Fruit fly (Drosophila melanogaster) whole organism, embryonic: ENCODE data around the gene BCL7-like.

ENCODE experiments used
- CG10979 ChIP-seq: fragments of 200-800 bp; sonication (Bioruptor generic); optimal IDR thresholded peaks from 2 replicates; lab custom pipeline; 2018; ENCODE audit warnings: missing biosample characterization, mild to moderate bottlenecking, missing genetic modification characterization, moderate library complexity
- CG11696 ChIP-seq: fragments of 200-800 bp; sonication (Bioruptor generic); IDR thresholded peaks from 2 replicates; pipeline ENCODE4 v1.3.6; 2022; ENCODE audit warnings: missing biosample characterization, missing genetic modification characterization
- CG12104 ChIP-seq: fragments of 200-800 bp; sonication (Bioruptor generic); optimal IDR thresholded peaks from 3 replicates; lab custom pipeline; 2016; ENCODE audit warnings: missing biosample characterization, missing genetic modification characterization
- CG12942 ChIP-seq: fragments of 200-800 bp; sonication (Bioruptor generic); optimal IDR thresholded peaks from 3 replicates; lab custom pipeline; 2016; ENCODE audit warnings: missing biosample characterization, missing genetic modification characterization
- CG13123 ChIP-seq: fragments of 200-800 bp; sonication (Bioruptor generic); optimal IDR thresholded peaks from 2 replicates; lab custom pipeline; 2016; ENCODE audit warnings: missing biosample characterization, missing genetic modification characterization
- CG14441 ChIP-seq: fragments of 200-800 bp; sonication (Bioruptor generic); IDR thresholded peaks from 2 replicates; pipeline ENCODE4 v1.3.6; 2022; ENCODE audit warnings: missing biosample characterization, missing genetic modification characterization
- CG17359 ChIP-seq: fragments of 200-800 bp; sonication (Bioruptor generic); optimal IDR thresholded peaks from 3 replicates; lab custom pipeline; 2018; ENCODE audit warnings: missing biosample characterization, mild to moderate bottlenecking, missing genetic modification characterization, moderate library complexity
- CG17385 ChIP-seq: fragments of 200-800 bp; sonication (Bioruptor generic); optimal IDR thresholded peaks from 3 replicates; lab custom pipeline; 2018; ENCODE audit warnings: missing biosample characterization, mild to moderate bottlenecking, missing genetic modification characterization
- CG17568 ChIP-seq: fragments of 200-800 bp; sonication (Bioruptor generic); optimal IDR thresholded peaks from 2 replicates; lab custom pipeline; 2018; ENCODE audit warnings: missing biosample characterization, mild to moderate bottlenecking, missing genetic modification characterization, moderate library complexity
- CG2712 ChIP-seq: fragments of 200-800 bp; optimal IDR thresholded peaks from 3 replicates; lab custom pipeline; 2019; ENCODE audit warnings: missing biosample characterization, mild to moderate bottlenecking, missing genetic modification characterization, moderate library complexity
- CG2889 ChIP-seq: fragments of 200-800 bp; sonication (Bioruptor generic); IDR thresholded peaks from 3 replicates; pipeline ENCODE4 v1.3.6; 2022; ENCODE audit warnings: missing biosample characterization, missing genetic modification characterization
- CG30020 ChIP-seq: fragments of 200-800 bp; optimal IDR thresholded peaks from 2 replicates; lab custom pipeline; 2019; ENCODE audit warnings: missing biosample characterization, mild to moderate bottlenecking, missing genetic modification characterization, moderate library complexity
- CG3065 ChIP-seq: fragments of 200-800 bp; sonication (Bioruptor generic); optimal IDR thresholded peaks from 2 replicates; lab custom pipeline; 2016; ENCODE audit warnings: missing biosample characterization, missing genetic modification characterization
- CG3163 ChIP-seq: fragments of 200-800 bp; sonication (Bioruptor generic); optimal IDR thresholded peaks from 3 replicates; lab custom pipeline; 2016; ENCODE audit warnings: missing biosample characterization, missing genetic modification characterization
- CG3281 ChIP-seq: fragments of 200-800 bp; sonication (Bioruptor generic); optimal IDR thresholded peaks from 3 replicates; lab custom pipeline; 2017; ENCODE audit warnings: missing biosample characterization, mild to moderate bottlenecking, missing genetic modification characterization
- CG3995 ChIP-seq: fragments of 200-800 bp; sonication (Bioruptor generic); optimal IDR thresholded peaks from 3 replicates; lab custom pipeline; 2016; ENCODE audit warnings: missing biosample characterization, missing genetic modification characterization
- CG6175 ChIP-seq: fragments of 200-800 bp; sonication (Bioruptor generic); IDR thresholded peaks from 3 replicates; pipeline ENCODE4 v1.3.6; 2022; ENCODE audit warnings: missing biosample characterization, missing genetic modification characterization
- CG6272 ChIP-seq: fragments of 200-800 bp; sonication (Bioruptor generic); IDR thresholded peaks from 2 replicates; pipeline ENCODE4 v1.3.6; 2022; ENCODE audit warnings: missing biosample characterization, missing genetic modification characterization
- CG6683 ChIP-seq: fragments of 200-800 bp; sonication (Bioruptor generic); optimal IDR thresholded peaks from 2 replicates; lab custom pipeline; 2017; ENCODE audit warnings: missing biosample characterization, mild to moderate bottlenecking, missing genetic modification characterization, missing genetic modification reagents
- CG8290 ChIP-seq, 3 experiments: fragments of 200-800 bp; sonication (Bioruptor generic); optimal IDR thresholded peaks; 2 replicates each; lab custom pipeline; 2016 to 2019; ENCODE audit warnings: missing biosample characterization in 3 of 3, missing genetic modification characterization in 3 of 3, mild to moderate bottlenecking in 2 of 3, moderate library complexity in 1 of 3
- CG8765 ChIP-seq: fragments of 200-800 bp; sonication (Bioruptor generic); IDR thresholded peaks from 2 replicates; pipeline ENCODE4 v1.3.6; 2022; ENCODE audit warnings: missing biosample characterization, missing genetic modification characterization
- Dad ChIP-seq: fragments of 200-800 bp; sonication (Bioruptor generic); optimal IDR thresholded peaks from 3 replicates; lab custom pipeline; 2016; ENCODE audit warnings: missing biosample characterization, missing genetic modification characterization
- Dref ChIP-seq: fragments of 200-800 bp; sonication (Bioruptor generic); IDR thresholded peaks from 2 replicates; pipeline ENCODE4 v1.3.6; 2022; ENCODE audit warnings: missing biosample characterization, missing genetic modification characterization
- Gug ChIP-seq: fragments of 200-800 bp; sonication (Bioruptor generic); IDR thresholded peaks from 4 replicates; pipeline ENCODE4 v1.3.6; 2022; ENCODE audit warnings: missing biosample characterization, missing genetic modification characterization
- HmgZ ChIP-seq: fragments of 200-800 bp; sonication (Bioruptor generic); optimal IDR thresholded peaks from 2 replicates; lab custom pipeline; 2018; ENCODE audit warnings: missing biosample characterization, mild to moderate bottlenecking, missing genetic modification characterization
- Meics ChIP-seq: fragments of 200-800 bp; sonication (Bioruptor generic); optimal IDR thresholded peaks from 2 replicates; lab custom pipeline; 2017; ENCODE audit warnings: missing biosample characterization, mild to moderate bottlenecking, missing genetic modification characterization
- Nf-YA ChIP-seq: fragments of 200-800 bp; sonication (Bioruptor generic); IDR thresholded peaks from 2 replicates; pipeline ENCODE4 v1.3.6; 2022; ENCODE audit warnings: missing biosample characterization, missing genetic modification characterization
- Oli ChIP-seq: fragments of 200-800 bp; sonication (Bioruptor generic); optimal IDR thresholded peaks from 2 replicates; lab custom pipeline; 2018; ENCODE audit warnings: missing biosample characterization, mild to moderate bottlenecking, missing genetic modification characterization, moderate library complexity
- Sry-δ ChIP-seq: fragments of 200-800 bp; sonication (Bioruptor generic); optimal IDR thresholded peaks from 2 replicates; lab custom pipeline; 2016; ENCODE audit warnings: missing biosample characterization, missing genetic modification characterization
- ci ChIP-seq: fragments of 200-800 bp; sonication (Bioruptor generic); IDR thresholded peaks from 3 replicates; pipeline ENCODE4 v1.3.6; 2022; ENCODE audit warnings: missing biosample characterization, missing genetic modification characterization
- emc ChIP-seq: fragments of 200-800 bp; sonication (Bioruptor generic); optimal IDR thresholded peaks from 2 replicates; lab custom pipeline; 2016; ENCODE audit warnings: missing biosample characterization, missing genetic modification characterization
- eve ChIP-seq, 2 experiments: fragments of >200 bp; optimal IDR thresholded peaks; 2 replicates each; lab custom pipeline; 2017; ENCODE audit warnings: missing biosample characterization in 2 of 2, missing genetic modification characterization in 2 of 2
- gcm ChIP-seq: fragments of 200-800 bp; sonication (Bioruptor generic); optimal IDR thresholded peaks from 2 replicates; lab custom pipeline; 2019; ENCODE audit warnings: missing biosample characterization, mild to moderate bottlenecking, missing genetic modification characterization, moderate library complexity
- her ChIP-seq: fragments of 200-800 bp; sonication (Bioruptor generic); optimal IDR thresholded peaks from 2 replicates; lab custom pipeline; 2016; ENCODE audit warnings: missing biosample characterization, missing genetic modification characterization
- hkb ChIP-seq, 2 experiments: fragments of 200-800 bp in 1 of 2; fragments of >200 bp in 1 of 2; sonication (Bioruptor generic) in 1 of 2; IDR thresholded peaks in 1 of 2; optimal IDR thresholded peaks in 1 of 2; 2 replicates each; pipeline versions ENCODE4 v1.3.6 to Lab custom; 2017 to 2022; ENCODE audit warnings: missing biosample characterization in 1 of 2, missing genetic modification characterization in 1 of 2
- jigr1 ChIP-seq: fragments of 200-800 bp; sonication (Bioruptor generic); IDR thresholded peaks from 3 replicates; pipeline ENCODE4 v1.3.6; 2022; ENCODE audit warnings: missing biosample characterization, missing genetic modification characterization
- kay ChIP-seq: fragments of 200-800 bp; sonication (Bioruptor generic); optimal IDR thresholded peaks from 2 replicates; lab custom pipeline; 2016; ENCODE audit warnings: missing biosample characterization, missing genetic modification characterization
- lov ChIP-seq, 2 experiments: fragments of 200-800 bp in 1 of 2; fragments of >200 bp in 1 of 2; sonication (Bioruptor generic) in 1 of 2; IDR thresholded peaks in 1 of 2; optimal IDR thresholded peaks in 1 of 2; 2 replicates in 1 of 2; 3 replicates in 1 of 2; pipeline versions ENCODE4 v1.3.6 to Lab custom; 2017 to 2022; ENCODE audit warnings: missing biosample characterization in 1 of 2, missing genetic modification characterization in 1 of 2
- nerfin-2 ChIP-seq: fragments of 200-800 bp; sonication (Bioruptor generic); IDR thresholded peaks from 2 replicates; pipeline ENCODE4 v1.3.6; 2022; ENCODE audit warnings: missing biosample characterization, missing genetic modification characterization; ENCODE audit not compliant: partially characterized antibody
- pan ChIP-seq, 4 experiments: fragments of >200 bp in 3 of 4; fragments of 200-800 bp in 1 of 4; sonication (Bioruptor generic) in 1 of 4; optimal IDR thresholded peaks in 3 of 4; IDR thresholded peaks in 1 of 4; 2 replicates each; pipeline versions ENCODE4 v1.3.6 to Lab custom; 2017 to 2022; ENCODE audit warnings: missing biosample characterization in 2 of 4, missing genetic modification characterization in 2 of 4, mixed read lengths in 1 of 4
- prd ChIP-seq, 3 experiments: fragments of >200 bp in 2 of 3; fragments of 200-800 bp in 1 of 3; sonication (Bioruptor generic) in 1 of 3; optimal IDR thresholded peaks in 2 of 3; IDR thresholded peaks in 1 of 3; 2 replicates in 2 of 3; 3 replicates in 1 of 3; pipeline versions ENCODE4 v1.3.6 to Lab custom; 2017 to 2022; ENCODE audit warnings: missing biosample characterization in 1 of 3, missing genetic modification characterization in 1 of 3
- psq ChIP-seq: fragments of 200-800 bp; sonication (Bioruptor generic); optimal IDR thresholded peaks from 2 replicates; lab custom pipeline; 2017; ENCODE audit warnings: missing biosample characterization, missing genetic modification characterization
- seq ChIP-seq: fragments of 200-800 bp; sonication (Bioruptor generic); IDR thresholded peaks from 2 replicates; pipeline ENCODE4 v1.3.6; 2022; ENCODE audit warnings: missing biosample characterization, missing genetic modification characterization
- slp2 ChIP-seq: fragments of 200-800 bp; sonication (Bioruptor generic); optimal IDR thresholded peaks from 2 replicates; lab custom pipeline; 2016; ENCODE audit warnings: missing biosample characterization, missing genetic modification characterization
- sr ChIP-seq: fragments of 200-800 bp; sonication (Bioruptor generic); IDR thresholded peaks from 3 replicates; pipeline ENCODE4 v1.3.6; 2022; ENCODE audit warnings: missing biosample characterization, missing genetic modification characterization
- sug ChIP-seq: fragments of 200-800 bp; optimal IDR thresholded peaks from 2 replicates; lab custom pipeline; 2019; ENCODE audit warnings: missing biosample characterization, mild to moderate bottlenecking, missing genetic modification characterization, moderate library complexity
- z ChIP-seq: fragments of 200-800 bp; sonication (Bioruptor generic); IDR thresholded peaks from 3 replicates; pipeline ENCODE4 v1.3.6; 2022; ENCODE audit warnings: missing biosample characterization, missing genetic modification characterization

BCL7-like gene

DNA sequence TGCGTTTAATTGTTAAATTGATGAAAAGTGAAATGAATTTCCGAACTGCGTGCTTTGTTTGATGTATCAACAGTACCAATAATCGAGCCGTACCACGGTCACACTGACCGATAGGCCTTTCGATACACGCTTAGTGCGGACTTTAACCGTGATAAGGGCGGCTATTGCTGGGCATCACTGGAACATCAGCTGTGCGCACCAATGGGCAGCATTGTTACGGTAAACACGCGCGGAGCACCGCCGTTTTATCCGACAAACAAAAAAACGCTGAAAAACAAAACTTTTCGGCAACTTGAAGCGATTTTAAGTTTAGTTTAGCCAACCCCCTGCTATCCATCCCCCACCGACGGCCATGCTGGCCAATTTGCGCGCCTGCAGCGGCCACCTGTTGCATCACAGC, 37.3 kb upstream of the BCL7-like start, which contains the start of the genes c12.1 and c12.2 (continued):
- TF ChIP-seq gcm (GFP tag; lab: Kevin White, UChicago), result no peak

DNA sequence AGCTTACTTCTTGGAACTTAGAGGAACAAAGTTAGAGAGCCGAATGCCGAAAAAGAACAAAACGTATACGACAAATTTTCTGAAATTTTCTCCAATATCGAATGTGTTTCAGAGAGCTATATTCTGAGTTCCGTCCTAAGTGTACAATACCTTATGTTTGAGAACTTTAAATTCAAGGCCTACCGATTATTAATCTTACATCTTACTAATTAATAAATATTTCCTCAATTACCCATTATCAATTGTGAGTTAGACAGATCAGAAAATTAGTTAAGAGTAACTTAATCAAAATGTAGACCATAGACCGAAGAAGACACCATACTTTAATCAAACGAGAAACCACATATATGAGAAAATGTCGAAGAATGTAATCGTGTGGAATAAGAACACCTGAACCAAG, 26.0 kb upstream of the BCL7-like start, which contains the start of gene CG34450:
Gene CG34450, minus strand, starts transcription at position 101 of the 400 bp plus-strand sequence.
- TF ChIP-seq Sry-δ, result no peak
- no peak for TF ChIP-seq CG3995
- TF ChIP-seq nerfin-2 (GFP tag; lab: Robert Waterston, UW), result no peak
- no peak for TF ChIP-seq CG12104 (GFP tag; lab: Kevin White, UChicago)
- TF ChIP-seq CG3065 (GFP tag; lab: Kevin White, UChicago), result no peak
- no peak for TF ChIP-seq Dref (GFP tag; lab: Robert Waterston, UW)
- TF ChIP-seq slp2, result no peak
- TF ChIP-seq CG6683 (GFP tag; lab: Kevin White, UChicago), result no peak
- TF ChIP-seq her (GFP tag; lab: Kevin White, UChicago), result no peak
- TF ChIP-seq HmgZ (tag; lab: Kevin White, UChicago), result no peak
- no peak for TF ChIP-seq CG6175 (GFP tag; lab: Robert Waterston, UW)
- no peak for TF ChIP-seq CG14441 (GFP tag; lab: Robert Waterston, UW)
- TF ChIP-seq kay (GFP tag; lab: Kevin White, UChicago), result no peak
- TF ChIP-seq CG13123 (GFP tag; lab: Kevin White, UChicago), result no peak
- TF ChIP-seq CG11696 (GFP tag; lab: Robert Waterston, UW), result no peak
- TF ChIP-seq sug (tag; lab: Kevin White, UChicago), result no peak
- no peak for TF ChIP-seq psq (GFP tag; lab: Kevin White, UChicago)
- no peak for TF ChIP-seq seq (GFP tag; lab: Robert Waterston, UW)
- TF ChIP-seq CG2889 (GFP tag; lab: Robert Waterston, UW), result no peak
- no peak for TF ChIP-seq CG17385

DNA sequence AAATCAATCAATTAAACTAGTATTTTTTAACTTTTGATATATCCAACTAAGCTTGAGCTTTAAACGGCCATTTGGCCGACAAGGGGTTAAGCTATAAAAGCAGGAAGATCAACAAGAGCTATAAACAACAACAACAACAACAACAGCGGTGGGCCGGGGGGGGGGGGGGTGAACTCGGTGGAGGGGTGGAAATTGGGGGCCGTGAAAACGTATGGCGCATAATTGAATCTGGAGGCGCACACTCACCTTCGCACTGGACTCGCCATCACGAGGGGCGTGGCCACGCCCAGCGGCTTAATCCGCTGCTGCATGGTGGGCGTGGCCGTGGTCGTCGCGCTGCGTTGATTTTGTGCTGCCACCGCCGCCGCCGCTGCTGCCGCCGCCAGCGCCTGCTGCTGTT, 24.2 kb upstream of the BCL7-like start:
- TF ChIP-seq CG3163, result no peak
- no peak for TF ChIP-seq ci (GFP tag; lab: Robert Waterston, UW)
- no peak for TF ChIP-seq CG6272 (GFP tag; lab: Robert Waterston, UW)
- peak; percentile 10 for TF ChIP-seq Meics
- TF ChIP-seq Nf-YA (GFP tag; lab: Robert Waterston, UW), result 0 out of 2 replicates have a peak, but pooled peaks have one; percentile 17
- no peak for TF ChIP-seq CG8765 (GFP tag; lab: Robert Waterston, UW)
- TF ChIP-seq z, result 0 out of 3 replicates have a peak, but pooled peaks have one; percentile 38
- no peak for TF ChIP-seq Gug (GFP tag; lab: Robert Waterston, UW)
- TF ChIP-seq lov (optimal IDR thresholded peaks at IDR 0.05; lab: Kevin White, UChicago), result no peak
- 0 out of 3 replicates have a peak, but pooled peaks have one; percentile 46 for TF ChIP-seq lov (GFP tag; IDR thresholded peaks at IDR 0.05; lab: Robert Waterston, UW)
- TF ChIP-seq CG8290 (GFP tag; optimal IDR thresholded peaks at IDR 0.05; lab: Kevin White, UChicago), result no peak
- TF ChIP-seq CG8290 (tag; optimal IDR thresholded peaks at IDR 0.05; lab: Kevin White, UChicago), result no peak
- no peak for TF ChIP-seq emc (GFP tag; lab: Kevin White, UChicago)
- TF ChIP-seq sr (GFP tag; lab: Robert Waterston, UW), result 0 out of 3 replicates have a peak, but pooled peaks have one; percentile 33
- TF ChIP-seq jigr1 (GFP tag; lab: Robert Waterston, UW), result no peak
- no peak for TF ChIP-seq CG12942 (GFP tag; lab: Kevin White, UChicago)
- no peak for TF ChIP-seq CG30020
- TF ChIP-seq pan (optimal IDR thresholded peaks at IDR 0.05; lab: Kevin White, UChicago), result no peak
- no peak for TF ChIP-seq pan (GFP tag; optimal IDR thresholded peaks at IDR 0.05 in 1 of 2, IDR thresholded peaks at IDR 0.05 in 1 of 2)
- no peak for TF ChIP-seq CG17359
- no peak for TF ChIP-seq CG17568 (GFP tag; lab: Kevin White, UChicago)
- no peak for TF ChIP-seq Dad (GFP tag; lab: Kevin White, UChicago)
- TF ChIP-seq hkb (optimal IDR thresholded peaks at IDR 0.05; lab: Kevin White, UChicago), result no peak
- TF ChIP-seq hkb (GFP tag; IDR thresholded peaks at IDR 0.05; lab: Robert Waterston, UW), result no peak
- TF ChIP-seq CG3281, result no peak
- TF ChIP-seq Oli (tag; lab: Kevin White, UChicago), result no peak
- TF ChIP-seq eve (GFP tag; optimal IDR thresholded peaks at IDR 0.05; lab: Kevin White, UChicago), result no peak
- peak; percentile 38; the same call in 1 of the 3 replicates for TF ChIP-seq CG6175 (GFP tag; lab: Robert Waterston, UW)
- TF ChIP-seq prd (optimal IDR thresholded peaks at IDR 0.05; lab: Kevin White, UChicago), result no peak
- no peak for TF ChIP-seq prd (GFP tag; IDR thresholded peaks at IDR 0.05; lab: Robert Waterston, UW)
- peak; percentile 8 for TF ChIP-seq CG10979 (tag; lab: Kevin White, UChicago)
- no peak for TF ChIP-seq CG2712 (tag; lab: Kevin White, UChicago)
